Fruit fly (Drosophila melanogaster) whole organism, adult: ENCODE data around the gene CG15642.

ENCODE experiments used
- CG12768 ChIP-seq: fragments of 200-800 bp; sonication (Bioruptor generic); optimal IDR thresholded peaks from 2 replicates; lab custom pipeline; 2017; ENCODE audit warnings: missing biosample characterization, missing genetic modification characterization, mild to moderate bottlenecking, moderate library complexity, missing genetic modification reagents
- CG1620 ChIP-seq: fragments of 200-800 bp; sonication (Bioruptor generic); optimal IDR thresholded peaks from 2 replicates; lab custom pipeline; 2016; ENCODE audit warnings: missing biosample characterization, missing genetic modification characterization
- Clk ChIP-seq: fragments of 200-800 bp; sonication (Bioruptor generic); optimal IDR thresholded peaks from 2 replicates; lab custom pipeline; 2017; ENCODE audit warnings: missing biosample characterization, missing genetic modification characterization
- Mnt ChIP-seq: fragments of 200-800 bp; sonication (Bioruptor generic); optimal IDR thresholded peaks from 2 replicates; lab custom pipeline; 2016; ENCODE audit warnings: missing biosample characterization, mild to moderate bottlenecking, missing genetic modification characterization
- ovo ChIP-seq: fragments of 200-800 bp; sonication (Bioruptor generic); optimal IDR thresholded peaks from 2 replicates; lab custom pipeline; 2016; ENCODE audit warnings: missing biosample characterization, missing genetic modification characterization

dm6 chrX:15443502-15443901, 24.1 kb downstream of the CG15642 start:
- TF ChIP-seq ovo (GFP tag; lab: Kevin White, UChicago) (no peak), Mnt (GFP tag; lab: Kevin White, UChicago) (no peak), CG1620 (GFP tag; lab: Kevin White, UChicago) (no peak), CG12768 (no peak), Clk (GFP tag; lab: Kevin White, UChicago) (no peak)
